Worm (Caenorhabditis elegans) whole organism, early embryonic: ENCODE data around the gene bre-5.

Experiments used
- F13C5.2 ChIP-seq: sonication (generic microtip); optimal IDR thresholded peaks from 2 replicates; lab custom pipeline; 2017; ENCODE audit warnings: mild to moderate bottlenecking, missing genetic modification characterization, inconsistent platforms, missing compliant biosample characterization
- ama-1 ChIP-seq: fragments of 150-350 bp; optimal IDR thresholded peaks from 2 replicates; lab custom pipeline; 2014
- ets-7 ChIP-seq: sonication (generic microtip); optimal IDR thresholded peaks from 2 replicates; lab custom pipeline; 2016; ENCODE audit warnings: missing genotype, missing genetic modification characterization, missing compliant biosample characterization
- flt-1 ChIP-seq: fragments of 200-800 bp; sonication (Bioruptor generic); IDR thresholded peaks from 2 replicates; pipeline ENCODE4 v1.3.6; 2022; ENCODE audit warnings: missing genetic modification characterization, missing compliant biosample characterization
- hmg-4 ChIP-seq: fragments of 200-800 bp; sonication (Bioruptor generic); optimal IDR thresholded peaks from 2 replicates; lab custom pipeline; 2018; ENCODE audit warnings: mild to moderate bottlenecking, missing genetic modification characterization, missing compliant biosample characterization
- pes-1 ChIP-seq: fragments of 200-800 bp; sonication (Bioruptor generic); IDR thresholded peaks from 2 replicates; pipeline ENCODE4 v1.3.6; 2022; ENCODE audit warnings: missing genetic modification reagents, missing genetic modification characterization, missing compliant biosample characterization
- scrt-1 ChIP-seq: fragments of 200-800 bp; sonication (Bioruptor generic); IDR thresholded peaks from 2 replicates; pipeline ENCODE4 v1.3.6; 2022; ENCODE audit warnings: missing genetic modification characterization, missing compliant biosample characterization
- sea-1 ChIP-seq: fragments of 200-800 bp; sonication (Bioruptor generic); conservative IDR thresholded peaks from 2 replicates; pipeline ENCODE4 v1.3.6; 2022; ENCODE audit warnings: missing genetic modification characterization, missing compliant biosample characterization
- tbx-11 ChIP-seq: fragments of 200-800 bp; sonication (Bioruptor generic); IDR thresholded peaks from 2 replicates; pipeline ENCODE4 v1.3.6; 2022; ENCODE audit warnings: missing genetic modification characterization, missing compliant biosample characterization
- tra-4 ChIP-seq: sonication (generic microtip); optimal IDR thresholded peaks from 2 replicates; lab custom pipeline; 2017; ENCODE audit warnings: missing genetic modification characterization, missing compliant biosample characterization

DNA sequence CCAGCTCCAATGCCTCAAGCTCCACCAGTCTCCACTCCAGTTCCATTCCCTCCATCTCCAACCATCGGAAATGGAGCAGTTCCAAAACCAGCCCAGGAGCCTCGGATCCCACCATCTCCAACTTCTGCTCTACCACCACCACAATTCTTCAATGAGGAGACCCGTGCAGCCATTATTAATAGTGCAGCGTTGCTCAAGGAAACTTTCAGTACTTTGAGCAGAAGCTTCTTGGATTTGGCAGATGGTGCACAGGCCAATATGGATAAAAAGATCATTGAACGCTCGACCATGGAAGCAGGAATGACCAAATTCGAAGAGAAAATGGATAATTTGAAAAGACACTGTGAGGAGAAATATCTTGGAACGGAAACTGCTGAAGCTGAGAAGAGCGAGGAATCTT lies 15.6 kb downstream of the bre-5 start:
- TF ChIP-seq ama-1 (lab: Kevin White, UChicago) (no peak), sea-1 (GFP tag; lab: Robert Waterston, UW) (no peak), tra-4 (tag; lab: Kevin White, UChicago) (no peak), tbx-11 (no peak), F13C5.2 (tag; lab: Kevin White, UChicago) (no peak), pes-1 (GFP tag; lab: Robert Waterston, UW) (no peak), scrt-1 (GFP tag; lab: Robert Waterston, UW) (no peak), flt-1 (no peak), hmg-4 (GFP tag; lab: Kevin White, UChicago) (no peak), ets-7 (tag; lab: Kevin White, UChicago) (no peak)
